Fruit fly (Drosophila melanogaster) whole organism, embryonic: ENCODE results near the gene Spn28Db.
A peak's percentile ranks its signal among the peaks of the same experiment; 100 is the strongest.

Experiments
- Atf-2 ChIP-seq: fragments of 200-800 bp; sonication (Bioruptor generic); optimal IDR thresholded peaks from 2 replicates; lab custom pipeline; 2016; ENCODE audit warnings: missing biosample characterization, missing genetic modification characterization
- Bdp1 ChIP-seq: fragments of 200-800 bp; sonication (Bioruptor generic); optimal IDR thresholded peaks from 3 replicates; lab custom pipeline; 2016; ENCODE audit warnings: missing biosample characterization, missing genetic modification characterization
- Bgb ChIP-seq: fragments of 200-800 bp; sonication (Bioruptor generic); IDR thresholded peaks from 2 replicates; pipeline ENCODE4 v1.3.6; 2022; ENCODE audit warnings: missing biosample characterization, missing genetic modification characterization; ENCODE audit not compliant: partially characterized antibody
- Blimp-1 ChIP-seq: fragments of 200-800 bp; sonication (Bioruptor generic); optimal IDR thresholded peaks from 3 replicates; lab custom pipeline; 2018; ENCODE audit warnings: missing biosample characterization, missing genetic modification characterization, mild to moderate bottlenecking, moderate library complexity, missing genetic modification reagents
- CG10654 ChIP-seq: fragments of 200-800 bp; sonication (Bioruptor generic); optimal IDR thresholded peaks from 2 replicates; lab custom pipeline; 2016; ENCODE audit warnings: missing biosample characterization, missing genetic modification characterization
- CG11085 ChIP-seq: fragments of 200-800 bp; sonication (Bioruptor generic); IDR thresholded peaks from 2 replicates; pipeline ENCODE4 v1.3.6; 2022; ENCODE audit warnings: missing biosample characterization, missing genetic modification characterization
- CG12104 ChIP-seq: fragments of 200-800 bp; sonication (Bioruptor generic); optimal IDR thresholded peaks from 3 replicates; lab custom pipeline; 2016; ENCODE audit warnings: missing biosample characterization, missing genetic modification characterization
- CG13296 ChIP-seq: fragments of 200-800 bp; sonication (Bioruptor generic); optimal IDR thresholded peaks from 3 replicates; lab custom pipeline; 2018; ENCODE audit warnings: missing biosample characterization, mild to moderate bottlenecking, missing genetic modification characterization
- CG13894 ChIP-seq: fragments of 200-800 bp; sonication (Bioruptor generic); optimal IDR thresholded peaks from 3 replicates; lab custom pipeline; 2018; ENCODE audit warnings: missing biosample characterization, mild to moderate bottlenecking, missing genetic modification characterization, moderate library complexity
- CG15479 ChIP-seq: fragments of 200-800 bp; sonication (Bioruptor generic); optimal IDR thresholded peaks from 3 replicates; lab custom pipeline; 2019; ENCODE audit warnings: missing biosample characterization, mild to moderate bottlenecking, missing genetic modification characterization, moderate library complexity
- CG15696 ChIP-seq: fragments of 200-800 bp; sonication (Bioruptor generic); optimal IDR thresholded peaks from 2 replicates; lab custom pipeline; 2019; ENCODE audit warnings: missing biosample characterization, mild to moderate bottlenecking, missing genetic modification characterization, moderate library complexity
- CG17912 ChIP-seq: fragments of 200-800 bp; sonication (Bioruptor generic); optimal IDR thresholded peaks from 2 replicates; lab custom pipeline; 2018; ENCODE audit warnings: missing biosample characterization, mild to moderate bottlenecking, missing genetic modification characterization
- CG31388 ChIP-seq: fragments of 200-800 bp; sonication (Bioruptor generic); optimal IDR thresholded peaks from 2 replicates; lab custom pipeline; 2016; ENCODE audit warnings: missing biosample characterization, missing genetic modification characterization
- CG3163 ChIP-seq: fragments of 200-800 bp; sonication (Bioruptor generic); optimal IDR thresholded peaks from 3 replicates; lab custom pipeline; 2016; ENCODE audit warnings: missing biosample characterization, missing genetic modification characterization
- CG33557 ChIP-seq: fragments of 200-800 bp; sonication (Bioruptor generic); optimal IDR thresholded peaks from 2 replicates; lab custom pipeline; 2019; ENCODE audit warnings: missing biosample characterization, mild to moderate bottlenecking, missing genetic modification characterization, moderate library complexity
- CG3838 ChIP-seq: fragments of 200-800 bp; sonication (Bioruptor generic); optimal IDR thresholded peaks from 3 replicates; lab custom pipeline; 2016; ENCODE audit warnings: missing biosample characterization, missing genetic modification characterization
- CG4328 ChIP-seq: fragments of 200-800 bp; sonication (Bioruptor generic); optimal IDR thresholded peaks from 3 replicates; lab custom pipeline; 2017; ENCODE audit warnings: missing biosample characterization, missing genetic modification reagents, missing genetic modification characterization
- CG4820 ChIP-seq: fragments of 200-800 bp; sonication (Bioruptor generic); optimal IDR thresholded peaks from 3 replicates; lab custom pipeline; 2016; ENCODE audit warnings: missing biosample characterization, missing genetic modification characterization
- CG5245 ChIP-seq: fragments of 200-800 bp; sonication (Bioruptor generic); optimal IDR thresholded peaks from 3 replicates; lab custom pipeline; 2016; ENCODE audit warnings: missing biosample characterization, missing genetic modification characterization
- CG6654 ChIP-seq: fragments of 200-800 bp; sonication (Bioruptor generic); optimal IDR thresholded peaks from 2 replicates; lab custom pipeline; 2017; ENCODE audit warnings: missing biosample characterization, mild to moderate bottlenecking, missing genetic modification characterization
- CG7928 ChIP-seq: fragments of 200-800 bp; sonication (Bioruptor generic); optimal IDR thresholded peaks from 2 replicates; lab custom pipeline; 2017; ENCODE audit warnings: missing biosample characterization, mild to moderate bottlenecking, missing genetic modification characterization
- CG9817 ChIP-seq: fragments of 200-800 bp; sonication (Bioruptor generic); optimal IDR thresholded peaks from 2 replicates; lab custom pipeline; 2018; ENCODE audit warnings: missing biosample characterization, mild to moderate bottlenecking, missing genetic modification characterization, moderate library complexity
- CkIIα-i1 ChIP-seq: fragments of 200-800 bp; sonication (Bioruptor generic); IDR thresholded peaks from 2 replicates; pipeline ENCODE4 v1.3.6; 2022; ENCODE audit warnings: missing biosample characterization, missing genetic modification characterization
- Dp ChIP-seq: fragments of 200-800 bp; sonication (Bioruptor generic); optimal IDR thresholded peaks from 2 replicates; lab custom pipeline; 2018; ENCODE audit warnings: missing biosample characterization, mild to moderate bottlenecking, missing genetic modification characterization, moderate library complexity
- ERR ChIP-seq: fragments of 200-800 bp; sonication (Bioruptor generic); optimal IDR thresholded peaks from 2 replicates; lab custom pipeline; 2016; ENCODE audit warnings: missing biosample characterization, missing genetic modification characterization
- Elba2 ChIP-seq: fragments of 200-800 bp; sonication (Bioruptor generic); optimal IDR thresholded peaks from 3 replicates; lab custom pipeline; 2016; ENCODE audit warnings: missing biosample characterization, missing genetic modification characterization
- Hmx ChIP-seq: fragments of 200-800 bp; sonication (Bioruptor generic); optimal IDR thresholded peaks from 2 replicates; lab custom pipeline; 2016; ENCODE audit warnings: missing biosample characterization, missing genetic modification characterization
- Hr3 ChIP-seq: fragments of 200-800 bp; sonication (Bioruptor generic); optimal IDR thresholded peaks from 3 replicates; lab custom pipeline; 2016; ENCODE audit warnings: missing biosample characterization, missing genetic modification characterization
- Lhr ChIP-seq: fragments of 200-800 bp; sonication (Bioruptor generic); optimal IDR thresholded peaks from 3 replicates; lab custom pipeline; 2017; ENCODE audit warnings: mild to moderate bottlenecking, missing biosample characterization, missing genetic modification reagents, missing genetic modification characterization
- Mad ChIP-seq: fragments of 200-800 bp; sonication (Bioruptor generic); optimal IDR thresholded peaks from 2 replicates; lab custom pipeline; 2016; ENCODE audit warnings: missing biosample characterization, missing genetic modification characterization
- Mes4 ChIP-seq: fragments of 200-800 bp; sonication (Bioruptor generic); optimal IDR thresholded peaks from 2 replicates; lab custom pipeline; 2016; ENCODE audit warnings: missing biosample characterization, missing genetic modification characterization
- PHDP ChIP-seq: fragments of 200-800 bp; sonication (Bioruptor generic); optimal IDR thresholded peaks from 3 replicates; lab custom pipeline; 2018; ENCODE audit warnings: missing biosample characterization, mild to moderate bottlenecking, missing genetic modification characterization, moderate library complexity
- Pdp1 ChIP-seq, 2 experiments: fragments of 200-800 bp; sonication (Bioruptor generic); optimal IDR thresholded peaks; 3 replicates each; lab custom pipeline; 2016; ENCODE audit warnings: missing biosample characterization in 2 of 2, missing genetic modification characterization in 2 of 2, mild to moderate bottlenecking in 1 of 2, moderate library complexity in 1 of 2
- Sox102F ChIP-seq: fragments of 200-800 bp; sonication (Bioruptor generic); optimal IDR thresholded peaks from 2 replicates; lab custom pipeline; 2018; ENCODE audit warnings: missing biosample characterization, mild to moderate bottlenecking, missing genetic modification characterization, moderate library complexity
- Stat92E ChIP-seq, 3 experiments: fragments of >200 bp in 2 of 3; fragments of 200-800 bp in 1 of 3; sonication (Bioruptor generic) in 1 of 3; optimal IDR thresholded peaks; 2 replicates each; lab custom pipeline; 2017 to 2019; ENCODE audit warnings: missing biosample characterization in 3 of 3, missing genetic modification characterization in 3 of 3, mild to moderate bottlenecking in 1 of 3, moderate library complexity in 1 of 3
- Xrp1 ChIP-seq: fragments of 200-800 bp; sonication (Bioruptor generic); IDR thresholded peaks from 2 replicates; pipeline ENCODE4 v1.3.6; 2022; ENCODE audit warnings: missing biosample characterization, missing genetic modification characterization
- bab2 ChIP-seq: fragments of 200-800 bp; sonication (Bioruptor generic); optimal IDR thresholded peaks from 2 replicates; lab custom pipeline; 2016; ENCODE audit warnings: missing biosample characterization, missing genetic modification characterization
- btn ChIP-seq: fragments of 200-800 bp; sonication (Bioruptor generic); optimal IDR thresholded peaks from 2 replicates; lab custom pipeline; 2016; ENCODE audit warnings: missing biosample characterization, missing genetic modification characterization
- corto ChIP-seq: fragments of 200-800 bp; sonication (Bioruptor generic); optimal IDR thresholded peaks from 2 replicates; lab custom pipeline; 2016; ENCODE audit warnings: missing biosample characterization, mild to moderate bottlenecking, missing genetic modification characterization, moderate library complexity
- dan ChIP-seq: fragments of 200-800 bp; sonication (Bioruptor generic); IDR thresholded peaks from 2 replicates; pipeline ENCODE4 v1.3.6; 2022; ENCODE audit warnings: missing biosample characterization, missing genetic modification characterization
- lbe ChIP-seq: fragments of 200-800 bp; sonication (Bioruptor generic); optimal IDR thresholded peaks from 2 replicates; lab custom pipeline; 2016; ENCODE audit warnings: missing biosample characterization, mild to moderate bottlenecking, missing genetic modification characterization
- lilli ChIP-seq: fragments of 200-800 bp; sonication (Bioruptor generic); optimal IDR thresholded peaks from 3 replicates; lab custom pipeline; 2016; ENCODE audit warnings: missing biosample characterization, missing genetic modification characterization
- lola ChIP-seq, 3 experiments: fragments of >200 bp in 2 of 3; fragments of 200-800 bp in 1 of 3; sonication (Bioruptor generic) in 1 of 3; optimal IDR thresholded peaks; 2 replicates each; lab custom pipeline; 2017 to 2019; ENCODE audit warnings: missing biosample characterization in 3 of 3, missing genetic modification characterization in 3 of 3, mild to moderate bottlenecking in 1 of 3, moderate library complexity in 1 of 3
- mld ChIP-seq: fragments of 200-800 bp; sonication (Bioruptor generic); IDR thresholded peaks from 3 replicates; pipeline ENCODE4 v1.3.6; 2022; ENCODE audit warnings: missing biosample characterization, missing genetic modification characterization; ENCODE audit not compliant: partially characterized antibody
- p53 ChIP-seq: fragments of 200-800 bp; sonication (Bioruptor generic); optimal IDR thresholded peaks from 2 replicates; lab custom pipeline; 2016; ENCODE audit warnings: missing biosample characterization, missing genetic modification characterization
- pnt ChIP-seq: fragments of 200-800 bp; sonication (Bioruptor generic); optimal IDR thresholded peaks from 3 replicates; lab custom pipeline; 2016; ENCODE audit warnings: missing biosample characterization, missing genetic modification characterization
- pzg ChIP-seq: fragments of 200-800 bp; sonication (Bioruptor generic); optimal IDR thresholded peaks from 3 replicates; lab custom pipeline; 2018; ENCODE audit warnings: missing biosample characterization, mild to moderate bottlenecking, missing genetic modification characterization, moderate library complexity
- shn ChIP-seq: fragments of 200-800 bp; sonication (Bioruptor generic); optimal IDR thresholded peaks from 3 replicates; lab custom pipeline; 2016; ENCODE audit warnings: missing biosample characterization, missing genetic modification characterization
- so ChIP-seq: fragments of 200-800 bp; sonication (Bioruptor generic); IDR thresholded peaks from 3 replicates; pipeline ENCODE4 v1.3.6; 2022; ENCODE audit warnings: missing biosample characterization, missing genetic modification characterization
- tin ChIP-seq: fragments of 200-800 bp; sonication (Bioruptor generic); optimal IDR thresholded peaks from 3 replicates; lab custom pipeline; 2016; ENCODE audit warnings: missing biosample characterization, missing genetic modification characterization
- tx ChIP-seq: fragments of 200-800 bp; sonication (Bioruptor generic); optimal IDR thresholded peaks from 2 replicates; lab custom pipeline; 2016; ENCODE audit warnings: missing biosample characterization, missing genetic modification characterization

Spn28Db gene

dm6 chr2L:7890654-7891114, at the start of gene Spn28Db (continued):
- TF ChIP-seq Blimp-1 (GFP tag; lab: Kevin White, UChicago) = no peak
- TF ChIP-seq pnt (GFP tag; lab: Kevin White, UChicago) = no peak
- TF ChIP-seq CG13894 = no peak
- TF ChIP-seq so (GFP tag; lab: Robert Waterston, UW) = no peak
- peak in 1 of 3 experiments; percentile 2 for TF ChIP-seq lola (GFP tag; optimal IDR thresholded peaks at IDR 0.05; lab: Kevin White, UChicago)
- TF ChIP-seq Elba2 (GFP tag; lab: Kevin White, UChicago) = no peak
- TF ChIP-seq shn (GFP tag; lab: Kevin White, UChicago) = no peak
- no peak for TF ChIP-seq PHDP (tag; lab: Kevin White, UChicago)
- TF ChIP-seq dan (GFP tag; lab: Robert Waterston, UW) = no peak
- TF ChIP-seq corto (GFP tag; lab: Kevin White, UChicago) = no peak
- TF ChIP-seq tx = no peak
- TF ChIP-seq CG13296 (GFP tag; lab: Kevin White, UChicago) = no peak
- TF ChIP-seq CG7928 (GFP tag; lab: Kevin White, UChicago) = no peak
- no peak for TF ChIP-seq Hr3 (GFP tag; lab: Kevin White, UChicago)
- no peak for TF ChIP-seq CG10654 (GFP tag; lab: Kevin White, UChicago)
- no peak for TF ChIP-seq Bdp1 (GFP tag; lab: Kevin White, UChicago)
- TF ChIP-seq ERR (GFP tag; lab: Kevin White, UChicago) = no peak
- TF ChIP-seq bab2 (GFP tag; lab: Kevin White, UChicago) = no peak
- no peak for TF ChIP-seq lilli (GFP tag; lab: Kevin White, UChicago)
- TF ChIP-seq Mes4 (GFP tag; lab: Kevin White, UChicago) = no peak
- TF ChIP-seq CG6654 (GFP tag; lab: Kevin White, UChicago) = no peak
- no peak for TF ChIP-seq Atf-2 (GFP tag; lab: Kevin White, UChicago)
- TF ChIP-seq CG9817 (tag; lab: Kevin White, UChicago) = no peak
- TF ChIP-seq CG15696 (tag; lab: Kevin White, UChicago) = peak; percentile 8
- TF ChIP-seq CG33557 = no peak
- TF ChIP-seq Hmx (GFP tag; lab: Kevin White, UChicago) = no peak
- TF ChIP-seq pzg (GFP tag; lab: Kevin White, UChicago) = no peak
- no peak for TF ChIP-seq tin (GFP tag; lab: Kevin White, UChicago)
- peak; percentile 41 for TF ChIP-seq CG3163 (GFP tag; lab: Kevin White, UChicago)
- TF ChIP-seq Lhr (GFP tag; lab: Kevin White, UChicago) = peak; percentile 48
- TF ChIP-seq Mad (GFP tag; lab: Kevin White, UChicago) = no peak
- TF ChIP-seq Dp (GFP tag; lab: Kevin White, UChicago) = peak; percentile 9
- TF ChIP-seq mld (GFP tag; lab: Robert Waterston, UW) = no peak
- no peak for TF ChIP-seq CG4820 (GFP tag; lab: Kevin White, UChicago)
- no peak for TF ChIP-seq Pdp1 (GFP tag; optimal IDR thresholded peaks at IDR 0.05; lab: Kevin White, UChicago)
- TF ChIP-seq CG5245 (GFP tag; lab: Kevin White, UChicago) = no peak
- TF ChIP-seq CG3838 (GFP tag; lab: Kevin White, UChicago) = no peak
- TF ChIP-seq btn (GFP tag; lab: Kevin White, UChicago) = no peak
- TF ChIP-seq CG31388 (GFP tag; lab: Kevin White, UChicago) = peak; percentile 3
- TF ChIP-seq Stat92E (GFP tag; optimal IDR thresholded peaks at IDR 0.05; lab: Kevin White, UChicago) = no peak
- TF ChIP-seq CG15479 (GFP tag; lab: Kevin White, UChicago) = no peak
- peak; percentile 86 for TF ChIP-seq Bgb
- no peak for TF ChIP-seq CG4328 (GFP tag; lab: Kevin White, UChicago)
- no peak for TF ChIP-seq lbe (GFP tag; lab: Kevin White, UChicago)
- TF ChIP-seq CG11085 (GFP tag; lab: Robert Waterston, UW) = no peak
- TF ChIP-seq Sox102F (GFP tag; lab: Kevin White, UChicago) = no peak
- no peak for TF ChIP-seq Xrp1 (GFP tag; lab: Robert Waterston, UW)
- TF ChIP-seq CkIIα-i1 (GFP tag; lab: Robert Waterston, UW) = no peak
- no peak for TF ChIP-seq CG12104
- no peak for TF ChIP-seq CG17912
- no peak for TF ChIP-seq p53 (GFP tag; lab: Kevin White, UChicago)
